Worm (Caenorhabditis elegans) whole organism, L4/young adult: ENCODE results near the gene npr-27.

Experiments used
- W03F9.2 ChIP-seq: fragments of 150-350 bp; optimal IDR thresholded peaks from 2 replicates; lab custom pipeline; 2014; ENCODE audit warnings: missing biosample characterization, missing genetic modification characterization
- dao-5 ChIP-seq: sonication (generic microtip); optimal IDR thresholded peaks from 2 replicates; lab custom pipeline; 2016; ENCODE audit warnings: missing genotype, missing genetic modification characterization, moderate library complexity, missing compliant biosample characterization
- him-1 ChIP-seq: sonication (generic microtip); optimal IDR thresholded peaks from 2 replicates; lab custom pipeline; 2016; ENCODE audit warnings: missing genotype, missing genetic modification reagents, missing genetic modification characterization, missing compliant biosample characterization

npr-27 gene

DNA sequence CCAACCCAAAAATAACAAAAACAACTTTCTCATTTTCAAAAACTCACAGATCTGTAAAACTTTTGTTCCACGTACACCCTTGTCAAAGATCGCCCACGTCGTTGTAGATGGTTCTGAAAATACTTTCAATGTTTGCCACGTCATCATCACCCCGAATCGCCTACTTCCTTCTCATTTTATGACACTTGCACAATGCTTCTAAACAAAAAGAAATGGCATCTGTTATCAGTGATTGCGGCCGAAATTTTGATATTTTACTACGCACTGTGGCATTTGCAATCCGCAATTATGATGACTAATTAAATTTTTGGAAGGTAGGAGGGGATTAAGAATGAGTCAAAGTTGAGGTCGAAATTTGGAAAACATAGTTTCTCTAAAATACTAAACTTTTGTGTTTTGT, 20.3 kb downstream of the npr-27 start:
- TF ChIP-seq W03F9.2 (no peak), dao-5 (tag; lab: Kevin White, UChicago) (no peak), him-1 (tag; lab: Kevin White, UChicago) (no peak)

DNA sequence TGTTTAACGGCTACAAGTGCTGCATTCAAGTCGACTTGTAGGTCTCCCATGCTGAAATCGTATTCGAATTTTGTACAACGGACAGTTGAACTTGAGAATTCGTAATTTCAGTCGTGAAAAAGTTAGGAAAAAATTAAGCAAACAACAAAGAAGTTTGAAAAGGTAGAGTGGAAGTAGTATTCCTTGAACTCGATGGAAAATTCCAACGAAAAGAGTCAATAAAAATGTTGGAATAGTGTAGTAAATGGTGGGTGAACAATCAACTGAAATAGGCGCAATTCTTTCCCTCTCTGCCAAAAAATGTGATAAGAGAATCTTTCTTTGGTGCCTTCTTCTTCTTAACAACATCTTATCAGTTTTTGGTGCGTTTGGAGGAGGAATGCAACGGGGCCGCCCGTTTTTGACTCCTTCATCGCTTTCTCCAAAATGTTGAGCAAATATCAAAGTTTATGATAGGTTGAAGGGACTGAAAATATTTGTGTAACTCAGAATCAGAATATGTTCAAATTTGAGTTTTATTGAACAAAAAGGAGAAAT, 21.3 kb downstream of the npr-27 start, which contains the start of gene ifo-1:
Gene ifo-1 (minus strand): TSS at position 51 of the 537 bp plus-strand sequence.
- TF ChIP-seq W03F9.2 (no peak), him-1 (tag; lab: Kevin White, UChicago) (no peak), dao-5 (tag; lab: Kevin White, UChicago) (no peak)

DNA sequence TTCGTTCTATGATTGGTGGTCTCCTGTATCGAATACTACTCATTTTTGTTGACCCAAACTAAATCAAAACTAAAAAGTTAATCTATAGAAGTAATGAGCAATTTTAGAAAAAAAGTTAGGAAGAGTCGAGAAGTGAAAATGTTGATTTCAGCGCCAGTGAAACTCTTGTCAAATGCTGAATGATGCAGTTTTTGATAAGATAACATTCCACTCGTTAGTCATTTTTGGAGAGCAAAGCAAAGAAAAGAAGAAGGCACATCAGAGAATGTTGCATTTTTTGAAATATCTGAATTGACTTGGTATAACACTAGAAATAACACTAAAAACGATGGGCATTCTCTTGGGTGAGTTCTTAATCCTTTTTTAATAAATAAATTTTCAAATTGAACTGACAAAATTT, 23.5 kb downstream of the npr-27 start, which contains the start of gene sqst-2:
Gene sqst-2 (minus strand): TSS at position 58 of the 400 bp plus-strand sequence.
- TF ChIP-seq dao-5 (tag; lab: Kevin White, UChicago) (no peak), him-1 (tag; lab: Kevin White, UChicago) (no peak), W03F9.2 (no peak)

DNA sequence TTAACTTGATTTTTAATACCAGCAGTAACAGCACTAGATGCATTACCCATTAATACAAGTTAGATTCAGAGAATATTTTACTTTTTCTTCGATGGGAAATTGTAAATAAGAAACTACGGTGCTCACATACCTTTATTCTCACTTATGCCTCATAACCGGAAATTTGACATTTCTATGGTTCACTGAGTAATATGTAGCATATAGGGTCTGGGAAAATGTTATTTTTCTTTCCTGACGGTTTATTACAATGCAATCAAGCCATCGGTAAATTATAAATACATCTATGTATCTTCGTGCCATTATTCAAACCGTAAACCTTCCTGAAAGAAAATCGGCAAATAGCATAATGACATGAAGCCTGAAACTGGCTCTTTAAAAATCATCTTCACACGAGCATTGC, 27.3 kb downstream of the npr-27 start, which contains the start of gene ocr-4:
Gene ocr-4 (minus strand): TSS at position 101 of the 400 bp plus-strand sequence.
- no peak for TF ChIP-seq W03F9.2
- TF ChIP-seq him-1 (tag; lab: Kevin White, UChicago): no peak
- TF ChIP-seq dao-5 (tag; lab: Kevin White, UChicago): no peak

DNA sequence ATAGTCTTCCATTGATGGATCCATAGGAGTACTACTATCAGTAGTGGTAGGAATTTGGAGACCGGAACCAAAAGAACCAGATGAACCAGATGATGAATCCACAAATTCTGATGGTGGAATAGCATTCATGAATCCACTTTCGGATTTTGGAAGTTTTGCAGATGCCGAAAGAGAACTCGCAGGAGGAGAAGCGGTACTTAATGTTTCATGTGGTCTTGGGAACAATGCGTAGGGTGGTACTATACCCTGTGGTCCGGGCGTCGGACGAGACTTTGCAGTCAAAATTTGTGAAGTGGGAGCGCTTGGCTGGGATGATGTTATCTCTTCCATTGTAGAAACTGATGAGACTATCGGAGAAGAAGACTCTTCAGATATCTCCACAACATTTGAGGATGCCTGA, 32.6 kb downstream of the npr-27 start:
- TF ChIP-seq dao-5 (tag; lab: Kevin White, UChicago): no peak
- no peak for TF ChIP-seq him-1 (tag; lab: Kevin White, UChicago)
- TF ChIP-seq W03F9.2: no peak

DNA sequence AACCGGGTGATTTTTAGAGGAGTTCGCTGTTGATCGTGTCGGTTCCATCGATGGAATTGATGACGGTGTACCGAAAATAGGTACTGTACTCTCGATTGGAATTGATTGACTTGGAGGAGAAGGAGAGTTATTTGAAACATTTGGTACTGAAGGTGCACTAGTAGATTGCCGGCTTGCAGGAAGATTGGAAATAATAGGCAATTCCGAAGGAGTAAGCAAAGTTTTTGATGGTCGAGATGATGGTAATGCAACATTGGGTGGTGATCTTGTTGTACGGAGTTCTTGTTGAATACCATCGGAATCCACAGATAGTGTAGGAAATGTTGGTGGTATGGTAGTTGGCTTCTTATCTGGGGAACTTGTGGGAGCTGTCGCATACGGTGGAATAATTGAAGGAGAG, 33.7 kb downstream of the npr-27 start:
- TF ChIP-seq him-1 (tag; lab: Kevin White, UChicago) (no peak), W03F9.2 (no peak), dao-5 (tag; lab: Kevin White, UChicago) (no peak)

DNA sequence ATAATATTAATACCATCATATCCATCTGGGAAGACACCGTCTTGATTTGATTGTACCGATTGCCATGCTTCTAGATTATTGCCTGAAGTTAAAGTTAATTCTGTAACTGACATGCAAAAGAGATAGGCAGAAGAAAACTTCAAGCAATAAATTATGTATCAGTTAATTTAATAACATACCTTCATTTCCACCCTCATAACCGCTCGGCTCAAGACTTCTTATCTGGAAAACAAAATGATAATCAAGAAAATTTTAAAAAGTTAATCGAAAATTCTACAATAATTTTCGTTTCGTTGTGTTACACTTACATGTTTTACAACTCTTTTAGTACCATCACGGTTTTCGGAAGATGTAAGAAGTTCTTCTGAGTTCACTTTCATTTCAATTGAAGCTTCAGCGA, 36.7 kb downstream of the npr-27 start:
- TF ChIP-seq him-1 (tag; lab: Kevin White, UChicago): no peak
- TF ChIP-seq dao-5 (tag; lab: Kevin White, UChicago): no peak
- no peak for TF ChIP-seq W03F9.2

DNA sequence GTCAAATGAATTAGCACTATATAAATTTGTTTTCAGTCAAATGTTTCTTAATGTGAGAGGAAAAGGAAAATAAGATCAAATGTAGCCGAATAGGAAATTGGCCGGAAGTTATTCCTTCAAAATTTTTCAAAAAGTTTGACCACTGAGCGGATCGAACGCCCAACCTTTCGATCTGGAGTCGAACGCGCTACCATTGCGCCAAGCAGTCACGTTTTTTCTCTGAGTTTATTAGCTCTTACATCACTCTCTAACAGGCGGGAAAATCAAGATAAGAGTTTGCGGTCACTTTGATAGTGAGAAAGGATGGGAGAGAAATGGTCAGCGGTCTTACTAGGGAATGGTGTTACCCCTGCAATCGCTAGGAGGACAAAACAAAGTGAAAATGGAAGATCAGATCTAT, 38.6 kb downstream of the npr-27 start:
- TF ChIP-seq dao-5 (tag; lab: Kevin White, UChicago) (no peak), him-1 (tag; lab: Kevin White, UChicago) (no peak), W03F9.2 (no peak)

DNA sequence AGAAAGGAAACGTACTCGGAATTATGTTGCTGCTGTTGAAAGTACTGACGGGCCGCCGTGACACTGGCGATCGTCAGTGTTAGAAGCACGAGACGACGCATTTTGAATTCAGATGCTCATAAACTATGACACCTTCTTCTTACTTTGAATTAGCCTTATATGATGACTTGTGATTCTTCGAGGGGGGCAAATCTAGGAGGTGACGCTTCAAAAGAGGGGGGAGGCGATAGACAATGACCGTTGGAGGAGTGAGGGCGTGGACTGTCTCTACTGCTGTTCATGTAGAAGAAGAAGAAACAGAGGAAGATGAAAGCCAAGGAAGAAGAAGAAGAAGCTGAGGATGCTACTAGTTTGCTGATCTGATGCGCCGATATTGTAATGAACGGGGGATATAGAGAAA, 41.3 kb downstream of the npr-27 start, which contains the start of gene daf-42:
Gene daf-42 (minus strand): TSS at position 101 of the 400 bp plus-strand sequence.
- no peak for TF ChIP-seq him-1 (tag; lab: Kevin White, UChicago)
- TF ChIP-seq W03F9.2: no peak
- no peak for TF ChIP-seq dao-5 (tag; lab: Kevin White, UChicago)
